Fruit fly (Drosophila melanogaster) whole organism, embryonic: ENCODE measurements around the gene alpha-PheRS.

Experiments
- Asciz ChIP-seq: fragments of 200-800 bp; sonication (Bioruptor generic); optimal IDR thresholded peaks from 2 replicates; lab custom pipeline; 2017; ENCODE audit warnings: missing biosample characterization, mild to moderate bottlenecking, missing genetic modification characterization, missing genetic modification reagents
- CG10321 ChIP-seq: fragments of 200-800 bp; sonication (Bioruptor generic); IDR thresholded peaks from 2 replicates; pipeline ENCODE4 v1.3.6; 2022; ENCODE audit warnings: missing biosample characterization, missing genetic modification characterization
- CG11247 ChIP-seq: fragments of 200-800 bp; sonication (Bioruptor generic); IDR thresholded peaks from 2 replicates; pipeline ENCODE4 v1.3.6; 2022; ENCODE audit warnings: missing biosample characterization, missing genetic modification characterization
- CG11504 ChIP-seq: fragments of 200-800 bp; sonication (Bioruptor generic); optimal IDR thresholded peaks from 3 replicates; lab custom pipeline; 2019; ENCODE audit warnings: missing biosample characterization, mild to moderate bottlenecking, missing genetic modification characterization, moderate library complexity
- CG12391 ChIP-seq: fragments of 200-800 bp; sonication (Bioruptor generic); optimal IDR thresholded peaks from 3 replicates; lab custom pipeline; 2018; ENCODE audit warnings: missing biosample characterization, mild to moderate bottlenecking, missing genetic modification characterization, moderate library complexity
- CG14050 ChIP-seq: fragments of 200-800 bp; sonication (Bioruptor generic); IDR thresholded peaks from 3 replicates; pipeline ENCODE4 v1.3.6; 2022; ENCODE audit warnings: missing biosample characterization, missing genetic modification characterization
- CG14667 ChIP-seq: fragments of 200-800 bp; sonication (Bioruptor generic); IDR thresholded peaks from 2 replicates; pipeline ENCODE4 v1.3.6; 2022; ENCODE audit warnings: missing biosample characterization, missing genetic modification characterization
- CG15601 ChIP-seq: fragments of 200-800 bp; sonication (Bioruptor generic); optimal IDR thresholded peaks from 3 replicates; lab custom pipeline; 2019; ENCODE audit warnings: missing biosample characterization, mild to moderate bottlenecking, missing genetic modification characterization, moderate library complexity
- CG17328 ChIP-seq: fragments of 200-800 bp; sonication (Bioruptor generic); IDR thresholded peaks from 2 replicates; pipeline ENCODE4 v1.3.6; 2022; ENCODE audit warnings: missing biosample characterization, missing genetic modification characterization
- CG31224 ChIP-seq: fragments of 200-800 bp; sonication (Bioruptor generic); IDR thresholded peaks from 2 replicates; pipeline ENCODE4 v1.3.6; 2022; ENCODE audit warnings: missing biosample characterization, missing genetic modification characterization
- CG31365 ChIP-seq: fragments of 200-800 bp; sonication (Bioruptor generic); optimal IDR thresholded peaks from 2 replicates; lab custom pipeline; 2018; ENCODE audit warnings: missing biosample characterization, mild to moderate bottlenecking, missing genetic modification characterization
- CG4424 ChIP-seq: fragments of 200-800 bp; sonication (Bioruptor generic); optimal IDR thresholded peaks from 3 replicates; lab custom pipeline; 2016; ENCODE audit warnings: missing biosample characterization, missing genetic modification characterization
- CG6272 ChIP-seq: fragments of 200-800 bp; sonication (Bioruptor generic); IDR thresholded peaks from 2 replicates; pipeline ENCODE4 v1.3.6; 2022; ENCODE audit warnings: missing biosample characterization, missing genetic modification characterization
- CG6654 ChIP-seq: fragments of 200-800 bp; sonication (Bioruptor generic); optimal IDR thresholded peaks from 2 replicates; lab custom pipeline; 2017; ENCODE audit warnings: missing biosample characterization, mild to moderate bottlenecking, missing genetic modification characterization
- CG8388 ChIP-seq: fragments of 200-800 bp; sonication (Bioruptor generic); optimal IDR thresholded peaks from 2 replicates; lab custom pipeline; 2019; ENCODE audit warnings: missing biosample characterization, mild to moderate bottlenecking, missing genetic modification characterization, moderate library complexity
- Chrac-16 ChIP-seq: fragments of 200-800 bp; sonication (Bioruptor generic); optimal IDR thresholded peaks from 3 replicates; lab custom pipeline; 2016; ENCODE audit warnings: missing biosample characterization, missing genetic modification characterization
- E2f1 ChIP-seq: fragments of 200-800 bp; sonication (Bioruptor generic); IDR thresholded peaks from 2 replicates; pipeline ENCODE4 v1.3.6; 2022; ENCODE audit warnings: missing biosample characterization, missing genetic modification characterization
- E2f2 ChIP-seq: fragments of 200-800 bp; sonication (Bioruptor generic); IDR thresholded peaks from 2 replicates; pipeline ENCODE4 v1.3.6; 2022; ENCODE audit warnings: missing biosample characterization, missing genetic modification characterization
- Fer1 ChIP-seq: fragments of 200-800 bp; sonication (Bioruptor generic); optimal IDR thresholded peaks from 2 replicates; lab custom pipeline; 2017; ENCODE audit warnings: missing biosample characterization, mild to moderate bottlenecking, missing genetic modification characterization
- H15 ChIP-seq: fragments of 200-800 bp; sonication (Bioruptor generic); IDR thresholded peaks from 3 replicates; pipeline ENCODE4 v1.3.6; 2022; ENCODE audit warnings: missing biosample characterization, missing genetic modification characterization
- H2.0 ChIP-seq: fragments of 200-800 bp; sonication (Bioruptor generic); IDR thresholded peaks from 2 replicates; pipeline ENCODE4 v1.3.6; 2022; ENCODE audit warnings: missing biosample characterization, missing genetic modification characterization
- Med ChIP-seq: fragments of 200-800 bp; sonication (Bioruptor generic); peaks from one replicate; lab custom pipeline; 2016; ENCODE audit warnings: missing biosample characterization, missing genetic modification characterization, mild to moderate bottlenecking, inconsistent platforms, moderate library complexity
- Nf-YC ChIP-seq: fragments of 200-800 bp; optimal IDR thresholded peaks from 3 replicates; lab custom pipeline; 2019; ENCODE audit warnings: missing biosample characterization, mild to moderate bottlenecking, missing genetic modification characterization, moderate library complexity
- Side ChIP-seq: fragments of 200-800 bp; sonication (Bioruptor generic); optimal IDR thresholded peaks from 2 replicates; lab custom pipeline; 2016; ENCODE audit warnings: missing biosample characterization, missing genetic modification characterization
- Sry-β ChIP-seq: fragments of 200-800 bp; sonication (Bioruptor generic); optimal IDR thresholded peaks from 2 replicates; lab custom pipeline; 2018; ENCODE audit warnings: missing biosample characterization, mild to moderate bottlenecking, missing genetic modification characterization, moderate library complexity
- Trl ChIP-seq, 3 experiments: fragments of >200 bp in 2 of 3; fragments of 200-800 bp in 1 of 3; sonication (Bioruptor generic) in 1 of 3; optimal IDR thresholded peaks; 2 replicates in 1 of 3; 3 replicates in 2 of 3; lab custom pipeline; 2016 to 2017; ENCODE audit warnings: missing biosample characterization in 1 of 3, missing genetic modification characterization in 1 of 3
- abd-A ChIP-seq: fragments of 200-800 bp; sonication (Bioruptor generic); optimal IDR thresholded peaks from 3 replicates; lab custom pipeline; 2019; ENCODE audit warnings: missing biosample characterization, mild to moderate bottlenecking, missing genetic modification characterization, moderate library complexity
- bbx ChIP-seq: fragments of 200-800 bp; sonication (Bioruptor generic); IDR thresholded peaks from 2 replicates; pipeline ENCODE4 v1.3.6; 2022; ENCODE audit warnings: missing biosample characterization, missing genetic modification characterization; ENCODE audit not compliant: partially characterized antibody
- crc ChIP-seq: fragments of 200-800 bp; sonication (Bioruptor generic); optimal IDR thresholded peaks from 2 replicates; lab custom pipeline; 2016; ENCODE audit warnings: missing biosample characterization, missing genetic modification characterization
- crol ChIP-seq: fragments of 200-800 bp; sonication (Bioruptor generic); IDR thresholded peaks from 2 replicates; pipeline ENCODE4 v1.3.6; 2022; ENCODE audit warnings: missing biosample characterization, missing genetic modification characterization
- cwo ChIP-seq: fragments of 200-800 bp; sonication (Bioruptor generic); optimal IDR thresholded peaks from 3 replicates; lab custom pipeline; 2017; ENCODE audit warnings: missing biosample characterization, missing genetic modification characterization, mild to moderate bottlenecking, moderate library complexity, missing genetic modification reagents
- dmrt99B ChIP-seq: fragments of 200-800 bp; sonication (Bioruptor generic); optimal IDR thresholded peaks from 2 replicates; lab custom pipeline; 2018; ENCODE audit warnings: missing biosample characterization, mild to moderate bottlenecking, missing genetic modification characterization, moderate library complexity
- ftz-f1 ChIP-seq: fragments of 200-800 bp; sonication (Bioruptor generic); optimal IDR thresholded peaks from 2 replicates; lab custom pipeline; 2016; ENCODE audit warnings: missing biosample characterization, missing genetic modification characterization
- fu2 ChIP-seq: fragments of 200-800 bp; sonication (Bioruptor generic); optimal IDR thresholded peaks from 2 replicates; lab custom pipeline; 2016; ENCODE audit warnings: missing biosample characterization, missing genetic modification characterization
- gro ChIP-seq: fragments of 200-800 bp; sonication (Bioruptor generic); optimal IDR thresholded peaks from 2 replicates; lab custom pipeline; 2016; ENCODE audit warnings: missing biosample characterization, missing genetic modification characterization
- gsb ChIP-seq: fragments of 200-800 bp; sonication (Bioruptor generic); IDR thresholded peaks from 2 replicates; pipeline ENCODE4 v1.3.6; 2022; ENCODE audit warnings: missing biosample characterization, missing genetic modification characterization
- hbn ChIP-seq: fragments of 200-800 bp; sonication (Bioruptor generic); IDR thresholded peaks from 2 replicates; pipeline ENCODE4 v1.3.6; 2022; ENCODE audit warnings: missing biosample characterization, missing genetic modification characterization; ENCODE audit not compliant: partially characterized antibody
- inv ChIP-seq: fragments of 200-800 bp; sonication (Bioruptor generic); IDR thresholded peaks from 2 replicates; pipeline ENCODE4 v1.3.6; 2022; ENCODE audit warnings: missing biosample characterization, missing genetic modification characterization; ENCODE audit not compliant: partially characterized antibody
- jing ChIP-seq: fragments of 200-800 bp; sonication (Bioruptor generic); optimal IDR thresholded peaks from 2 replicates; lab custom pipeline; 2018; ENCODE audit warnings: missing biosample characterization, mild to moderate bottlenecking, missing genetic modification characterization
- lab ChIP-seq: fragments of 200-800 bp; sonication (Bioruptor generic); optimal IDR thresholded peaks from 3 replicates; lab custom pipeline; 2017; ENCODE audit warnings: missing biosample characterization, missing genetic modification characterization, mild to moderate bottlenecking, moderate library complexity, missing genetic modification reagents
- lola ChIP-seq, 3 experiments: fragments of >200 bp in 2 of 3; fragments of 200-800 bp in 1 of 3; sonication (Bioruptor generic) in 1 of 3; optimal IDR thresholded peaks; 2 replicates each; lab custom pipeline; 2017 to 2019; ENCODE audit warnings: missing biosample characterization in 3 of 3, missing genetic modification characterization in 3 of 3, mild to moderate bottlenecking in 1 of 3, moderate library complexity in 1 of 3
- oc ChIP-seq: fragments of 200-800 bp; sonication (Bioruptor generic); optimal IDR thresholded peaks from 2 replicates; lab custom pipeline; 2018; ENCODE audit warnings: missing biosample characterization, mild to moderate bottlenecking, missing genetic modification characterization, moderate library complexity
- p53 ChIP-seq: fragments of 200-800 bp; sonication (Bioruptor generic); optimal IDR thresholded peaks from 2 replicates; lab custom pipeline; 2016; ENCODE audit warnings: missing biosample characterization, missing genetic modification characterization
- pita ChIP-seq: fragments of 200-800 bp; sonication (Bioruptor generic); optimal IDR thresholded peaks from 2 replicates; lab custom pipeline; 2017; ENCODE audit warnings: missing biosample characterization, mild to moderate bottlenecking, missing genetic modification characterization
- schlank ChIP-seq: fragments of 200-800 bp; sonication (Bioruptor generic); optimal IDR thresholded peaks from 2 replicates; lab custom pipeline; 2018; ENCODE audit warnings: missing biosample characterization, mild to moderate bottlenecking, missing genetic modification characterization
- shn ChIP-seq: fragments of 200-800 bp; sonication (Bioruptor generic); optimal IDR thresholded peaks from 3 replicates; lab custom pipeline; 2016; ENCODE audit warnings: missing biosample characterization, missing genetic modification characterization
- sima ChIP-seq: fragments of 200-800 bp; sonication (Bioruptor generic); optimal IDR thresholded peaks from 2 replicates; lab custom pipeline; 2016; ENCODE audit warnings: missing biosample characterization, missing genetic modification characterization
- sr ChIP-seq: fragments of 200-800 bp; sonication (Bioruptor generic); IDR thresholded peaks from 3 replicates; pipeline ENCODE4 v1.3.6; 2022; ENCODE audit warnings: missing biosample characterization, missing genetic modification characterization
- zen2 ChIP-seq: fragments of 200-800 bp; sonication (Bioruptor generic); IDR thresholded peaks from 3 replicates; pipeline ENCODE4 v1.3.6; 2022; ENCODE audit warnings: missing biosample characterization, missing genetic modification characterization; ENCODE audit not compliant: partially characterized antibody

The alpha-PheRS gene

dm6 chrX:8194559-8194958 is 49.2 kb upstream of the alpha-PheRS start (continued):
- TF ChIP-seq Nf-YC (tag; lab: Kevin White, UChicago), result peak; percentile 25
- TF ChIP-seq Med (GFP tag; lab: Kevin White, UChicago), result peak; percentile 71
- peak; percentile 43; the same call in 1 of the 2 replicates for TF ChIP-seq crol (GFP tag; lab: Robert Waterston, UW)
- no peak for TF ChIP-seq bbx
- TF ChIP-seq CG11247 (GFP tag; lab: Robert Waterston, UW), result no peak
- TF ChIP-seq p53 (GFP tag; lab: Kevin White, UChicago), result no peak
- TF ChIP-seq CG12391 (tag; lab: Kevin White, UChicago), result no peak
- no peak for TF ChIP-seq lab (GFP tag; lab: Kevin White, UChicago)
- TF ChIP-seq CG14050, result no peak
- no peak for TF ChIP-seq CG14667 (GFP tag; lab: Robert Waterston, UW)
- TF ChIP-seq jing (GFP tag; lab: Kevin White, UChicago), result no peak
- TF ChIP-seq gsb (GFP tag; lab: Robert Waterston, UW), result no peak
- TF ChIP-seq Chrac-16 (GFP tag; lab: Kevin White, UChicago), result no peak
- TF ChIP-seq CG31224 (GFP tag; lab: Robert Waterston, UW), result no peak
- TF ChIP-seq abd-A (tag; lab: Kevin White, UChicago), result peak; percentile 86
- no peak for TF ChIP-seq gro
- no peak for TF ChIP-seq cwo
- TF ChIP-seq oc (tag; lab: Kevin White, UChicago), result peak; percentile 74

DNA sequence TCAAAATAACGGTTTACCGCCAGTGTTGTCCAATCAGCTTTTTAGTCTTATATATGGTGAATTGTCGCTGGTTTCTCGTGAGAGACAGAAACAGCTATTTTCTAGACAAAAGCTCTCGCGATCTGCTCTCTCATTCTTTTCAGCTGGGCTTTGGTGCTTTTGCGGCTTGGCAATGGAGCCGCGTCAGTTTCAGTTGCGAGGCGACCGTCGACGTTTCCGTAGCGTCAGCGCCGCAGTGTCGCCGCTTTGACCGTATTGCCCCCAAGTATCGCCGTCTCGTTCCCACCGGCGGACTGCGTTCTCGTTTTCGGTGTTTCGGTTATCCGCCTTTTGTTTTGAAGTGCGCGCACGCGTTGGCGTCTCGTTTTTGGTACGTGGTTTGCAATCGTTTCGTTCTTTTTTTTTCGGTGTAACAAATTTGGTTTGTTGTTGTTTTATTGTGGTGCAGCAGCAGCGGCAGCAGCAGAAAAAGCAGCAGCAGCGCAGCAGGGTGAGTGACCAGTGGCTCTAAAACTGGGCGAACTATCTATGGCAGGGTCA is 47.7 kb upstream of the alpha-PheRS start:
- TF ChIP-seq CG31365 (tag; lab: Kevin White, UChicago) (no peak), pita (no peak), E2f1 (GFP tag; lab: Robert Waterston, UW) (no peak), zen2 (peak; percentile 28; the same call in 1 of the 3 replicates), crc (GFP tag; lab: Kevin White, UChicago) (no peak), dmrt99B (no peak), CG6654 (peak; percentile 94), H2.0 (GFP tag; lab: Robert Waterston, UW) (no peak), sr (GFP tag; lab: Robert Waterston, UW) (peak; percentile 80), CG10321 (GFP tag; lab: Robert Waterston, UW) (peak; percentile 68; the same call in 1 of the 2 replicates), ftz-f1 (peak; percentile 63), CG4424 (GFP tag; lab: Kevin White, UChicago) (no peak), shn (GFP tag; lab: Kevin White, UChicago) (no peak), Sry-β (GFP tag; lab: Kevin White, UChicago) (peak; percentile 91), CG15601 (tag; lab: Kevin White, UChicago) (no peak), schlank (tag; lab: Kevin White, UChicago) (no peak), hbn (GFP tag; lab: Robert Waterston, UW) (no peak), CG17328 (GFP tag; lab: Robert Waterston, UW) (peak; percentile 34; the same call in 1 of the 2 replicates), Trl (optimal IDR thresholded peaks at IDR 0.05; lab: Kevin White, UChicago) (peak; percentile 28 to 58), Trl (GFP tag; optimal IDR thresholded peaks at IDR 0.05; lab: Kevin White, UChicago) (no peak), lola (GFP tag; optimal IDR thresholded peaks at IDR 0.05; lab: Kevin White, UChicago) (no peak), inv (GFP tag; lab: Robert Waterston, UW) (no peak), fu2 (GFP tag; lab: Kevin White, UChicago) (no peak), CG6272 (GFP tag; lab: Robert Waterston, UW) (0 out of 2 replicates have a peak, but pooled peaks have one; percentile 6), Asciz (GFP tag; lab: Kevin White, UChicago) (no peak), H15 (GFP tag; lab: Robert Waterston, UW) (0 out of 3 replicates have a peak, but pooled peaks have one; percentile 24), CG8388 (no peak), E2f2 (GFP tag; lab: Robert Waterston, UW) (0 out of 2 replicates have a peak, but pooled peaks have one; percentile 9), sima (GFP tag; lab: Kevin White, UChicago) (no peak), Side (GFP tag; lab: Kevin White, UChicago) (no peak), Fer1 (peak; percentile 19), CG11504 (tag; lab: Kevin White, UChicago) (peak; percentile 11)
